Fruit fly (Drosophila melanogaster): ENCODE data around the gene SclB.
A peak's percentile ranks its signal among the peaks of the same experiment; 100 is the strongest.

SclB gene

DNA sequence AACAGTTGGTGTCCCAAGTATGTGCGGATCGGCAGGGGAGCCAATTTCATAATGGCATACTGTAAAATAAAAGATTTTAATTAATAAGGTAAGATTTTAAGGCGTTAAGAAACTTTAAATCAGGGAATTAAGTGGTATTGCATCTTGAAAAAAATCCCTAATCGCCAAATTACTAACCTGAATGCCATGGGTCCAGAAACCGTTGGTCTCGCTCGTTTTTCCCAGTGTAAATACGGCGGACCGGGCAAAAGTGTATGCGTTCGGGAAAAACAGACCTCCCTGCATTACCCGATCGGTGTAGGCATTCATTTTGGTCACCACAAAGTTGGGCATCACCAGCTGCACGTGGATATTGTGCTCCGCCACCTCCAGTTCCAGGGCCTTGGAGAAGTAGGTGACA lies 5.6 kb downstream of the SclB start:
- peak; percentile 40 for TF ChIP-seq Snoo (tag; optimal IDR thresholded peaks at IDR 0.05)
- peak; percentile 7 for TF ChIP-seq CG9948 (tag; optimal IDR thresholded peaks at IDR 0.05)
- TF ChIP-seq gl (tag; optimal IDR thresholded peaks at IDR 0.05) = no peak
- TF ChIP-seq CG4496 (GFP tag; IDR thresholded peaks at IDR 0.05) = peak; percentile 41; the same call in 1 of the 3 replicates
- TF ChIP-seq CG34367 (tag; optimal IDR thresholded peaks at IDR 0.05) = no peak
- peak; percentile 24 for TF ChIP-seq CG14655 (GFP tag; optimal IDR thresholded peaks at IDR 0.05)
- peak; percentile 28 for TF ChIP-seq CG8301 (tag; optimal IDR thresholded peaks at IDR 0.05)
- 0 out of 2 replicates have a peak, but pooled peaks have one; percentile 7 for TF ChIP-seq Ets98B (GFP tag; IDR thresholded peaks at IDR 0.05)
- TF ChIP-seq Pif1A (GFP tag; optimal IDR thresholded peaks at IDR 0.05) = no peak
- TF ChIP-seq CG32121 (GFP tag; IDR thresholded peaks at IDR 0.05) = peak; percentile 46
- no peak for TF ChIP-seq Pif1B (GFP tag; optimal IDR thresholded peaks at IDR 0.05)
- TF ChIP-seq CG8159 (tag; optimal IDR thresholded peaks at IDR 0.05) = no peak
- TF ChIP-seq fd96Ca (GFP tag; IDR thresholded peaks at IDR 0.05) = no peak; the same call in 2 of the 3 replicates

DNA sequence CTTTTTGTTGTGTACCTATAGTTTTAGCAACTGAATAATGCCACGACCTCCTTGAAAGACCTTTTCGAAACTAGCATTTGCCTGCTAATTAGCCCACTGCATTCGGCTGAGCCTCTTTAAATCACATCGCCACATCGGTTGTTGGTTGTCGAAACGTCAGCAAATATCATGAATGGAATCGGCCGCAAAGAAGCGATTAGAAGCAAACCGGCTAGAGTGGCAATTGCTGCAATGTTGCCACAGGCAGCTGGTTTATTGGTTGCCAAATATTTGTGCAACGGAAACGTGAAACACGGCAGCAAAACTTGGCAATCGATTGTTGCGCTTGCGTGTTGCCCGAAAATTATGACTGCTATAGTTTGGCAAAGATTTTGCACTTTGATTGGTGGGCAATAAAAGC lies 7.4 kb downstream of the SclB start:
- TF ChIP-seq CG32121 (GFP tag; IDR thresholded peaks at IDR 0.05) (no peak), fd96Ca (GFP tag; IDR thresholded peaks at IDR 0.05) (no peak), Ets98B (GFP tag; IDR thresholded peaks at IDR 0.05) (no peak), gl (tag; optimal IDR thresholded peaks at IDR 0.05) (no peak), CG4496 (GFP tag; IDR thresholded peaks at IDR 0.05) (no peak), Pif1A (GFP tag; optimal IDR thresholded peaks at IDR 0.05) (no peak), CG13204 (GFP tag; optimal IDR thresholded peaks at IDR 0.05) (no peak), rn (GFP tag; IDR thresholded peaks at IDR 0.05) (no peak), CG8301 (tag; optimal IDR thresholded peaks at IDR 0.05) (no peak), CG9948 (tag; optimal IDR thresholded peaks at IDR 0.05) (no peak), CG15710 (tag; optimal IDR thresholded peaks at IDR 0.05) (no peak), Pif1B (GFP tag; optimal IDR thresholded peaks at IDR 0.05) (no peak), CG34367 (tag; optimal IDR thresholded peaks at IDR 0.05) (no peak)

DNA sequence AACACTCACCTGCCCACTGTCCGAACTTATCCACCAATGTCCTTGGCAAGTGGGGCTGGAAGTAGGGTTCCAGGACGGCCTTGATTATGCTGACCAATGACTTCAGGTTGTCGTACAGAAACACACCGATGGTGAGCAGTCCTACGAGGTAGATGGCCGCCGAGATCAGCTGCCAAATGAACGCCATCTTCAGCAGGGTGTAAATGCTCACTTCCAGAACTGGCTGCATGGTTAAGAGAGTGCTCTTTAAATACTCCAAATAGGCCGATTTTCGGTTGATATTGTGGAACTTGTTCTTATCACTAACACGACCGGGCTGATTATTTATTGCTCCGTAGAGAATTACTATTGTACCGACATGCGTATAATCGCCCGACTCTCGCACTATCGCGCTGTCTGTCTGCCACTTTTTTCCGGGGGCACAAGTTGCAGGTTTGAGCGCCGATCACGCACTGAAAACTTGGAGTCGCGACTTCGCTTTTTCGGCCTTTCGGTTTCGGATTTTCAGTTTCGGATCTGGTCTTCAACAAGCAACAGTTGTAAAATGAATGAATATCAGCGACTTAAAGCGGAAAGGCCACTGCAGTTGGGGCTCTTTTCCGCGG lies 9.1 kb downstream of the SclB start:
- TF ChIP-seq CG8159 (tag; optimal IDR thresholded peaks at IDR 0.05) = no peak
- TF ChIP-seq EcR (GFP tag; optimal IDR thresholded peaks at IDR 0.05) = peak; percentile 61

DNA sequence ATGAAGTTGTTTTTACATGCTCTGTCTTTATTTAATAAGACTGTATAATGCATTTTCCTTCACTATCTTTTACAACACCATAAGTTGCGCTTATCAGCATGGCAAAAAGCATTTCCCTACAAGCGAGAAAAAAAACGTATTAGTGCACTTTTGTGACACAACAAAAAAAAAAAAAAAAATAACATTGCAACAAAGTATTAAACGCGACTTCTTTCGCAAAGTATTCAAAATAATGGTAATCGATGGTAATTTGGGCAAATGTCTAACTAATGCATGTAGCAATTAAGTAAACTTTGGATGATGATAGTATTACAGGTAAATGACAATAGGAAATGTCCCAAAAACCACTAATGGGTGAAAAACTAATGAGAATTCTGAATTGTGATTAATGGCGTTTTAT lies 10.2 kb downstream of the SclB start:
- TF ChIP-seq Pif1B (GFP tag; optimal IDR thresholded peaks at IDR 0.05) = no peak

DNA sequence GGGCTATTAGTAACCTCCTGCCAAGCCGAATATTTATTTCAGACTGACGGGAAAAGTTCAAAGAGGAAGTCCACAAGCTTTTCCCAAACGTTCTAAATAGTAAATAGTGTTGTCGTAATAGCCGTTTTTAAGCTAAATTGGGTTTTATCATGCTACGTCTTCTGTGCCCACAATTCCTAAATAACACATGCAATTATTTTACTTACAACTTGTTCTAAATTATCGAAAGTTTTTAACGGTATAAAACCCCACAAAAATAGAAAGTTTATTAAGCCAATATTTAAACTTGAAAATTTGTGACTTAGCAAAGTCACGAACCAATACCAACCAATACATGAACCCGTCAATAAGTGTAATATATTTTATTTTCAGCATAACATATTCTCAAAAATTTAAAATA lies 10.9 kb downstream of the SclB start, which contains the start of gene CG13284:
Gene CG13284, minus strand, starts transcription at position 47 of the 400 bp plus-strand sequence.
- TF ChIP-seq CG8159 (tag; optimal IDR thresholded peaks at IDR 0.05) (no peak), CG12605 (GFP tag; IDR thresholded peaks at IDR 0.05) (no peak), CG8301 (tag; optimal IDR thresholded peaks at IDR 0.05) (no peak), Ets98B (GFP tag; IDR thresholded peaks at IDR 0.05) (no peak), CG9948 (tag; optimal IDR thresholded peaks at IDR 0.05) (no peak), CG4496 (GFP tag; IDR thresholded peaks at IDR 0.05) (no peak), CG13204 (GFP tag; optimal IDR thresholded peaks at IDR 0.05) (no peak)

DNA sequence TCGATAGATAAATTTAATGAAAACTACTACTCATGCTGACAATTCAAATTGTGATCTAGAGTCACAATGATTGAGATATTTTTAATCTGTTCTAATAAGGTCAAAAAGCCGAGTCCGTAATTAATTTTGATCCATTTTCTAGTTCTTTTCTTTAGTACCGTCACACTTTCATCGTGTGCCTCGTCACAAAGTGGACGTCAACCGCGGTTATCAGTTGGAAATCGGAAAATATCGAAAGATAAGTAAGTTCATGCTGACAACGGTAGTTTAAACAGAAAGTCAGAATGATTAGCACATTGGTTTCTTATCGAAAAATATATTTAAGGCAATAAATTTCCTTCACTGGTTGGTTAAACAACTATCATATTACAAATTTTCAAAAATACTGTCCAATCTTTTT lies 12.7 kb downstream of the SclB start:
- TF ChIP-seq CG14655 (GFP tag; optimal IDR thresholded peaks at IDR 0.05) = no peak
- no peak for TF ChIP-seq gl (tag; optimal IDR thresholded peaks at IDR 0.05)
- TF ChIP-seq Ets98B (GFP tag; IDR thresholded peaks at IDR 0.05) = no peak
- no peak for TF ChIP-seq CG17806 (tag; optimal IDR thresholded peaks at IDR 0.05)
- no peak for TF ChIP-seq rn (GFP tag; IDR thresholded peaks at IDR 0.05)

DNA sequence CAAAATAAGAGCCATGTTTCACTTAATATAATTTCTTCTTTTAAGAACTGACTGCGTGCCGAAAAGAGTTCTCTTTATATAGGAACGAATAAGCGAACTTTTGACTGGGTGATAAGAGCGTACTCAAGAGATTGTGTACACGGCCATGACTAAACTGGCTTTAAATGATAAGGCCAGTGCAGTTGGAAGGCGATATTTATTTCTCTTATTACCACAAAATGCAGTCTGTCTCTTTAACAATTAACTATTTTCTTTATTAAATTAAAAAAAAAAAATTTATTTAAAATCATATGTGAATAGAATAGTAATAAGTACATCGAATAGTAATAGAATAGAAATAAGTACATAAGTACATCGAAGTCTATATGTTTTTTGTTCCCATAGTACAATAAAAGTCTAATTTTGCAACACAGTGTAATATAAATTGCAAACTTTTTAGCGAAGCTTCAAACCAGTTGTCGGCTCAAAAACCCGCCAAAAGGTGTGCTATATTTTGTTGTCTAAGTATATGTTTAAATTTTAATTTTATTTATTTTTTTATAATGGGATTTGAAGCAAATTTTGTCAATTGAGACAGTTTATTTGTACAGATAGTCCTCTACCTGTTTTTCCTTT lies 14.7 kb downstream of the SclB start, which contains the start of gene CG31810:
Gene CG31810, minus strand, starts transcription at position 51 of the 615 bp plus-strand sequence.
- TF ChIP-seq CG10348 (GFP tag; IDR thresholded peaks at IDR 0.05) (no peak), fd96Ca (GFP tag; IDR thresholded peaks at IDR 0.05) (no peak), CG8159 (tag; optimal IDR thresholded peaks at IDR 0.05) (no peak), CG13204 (GFP tag; optimal IDR thresholded peaks at IDR 0.05) (no peak), EcR (GFP tag; optimal IDR thresholded peaks at IDR 0.05) (no peak), D1 (tag; optimal IDR thresholded peaks at IDR 0.05) (peak; percentile 55), CG32121 (GFP tag; IDR thresholded peaks at IDR 0.05) (0 out of 2 replicates have a peak, but pooled peaks have one; percentile 17), CG14655 (GFP tag; optimal IDR thresholded peaks at IDR 0.05) (no peak), rn (GFP tag; IDR thresholded peaks at IDR 0.05) (no peak), CG17806 (tag; optimal IDR thresholded peaks at IDR 0.05) (no peak)
